Fruit fly (Drosophila melanogaster) whole organism, embryonic: ENCODE data around the gene rgn.

Experiments
- ATbp ChIP-seq: fragments of 200-800 bp; sonication (Bioruptor generic); optimal IDR thresholded peaks from 2 replicates; lab custom pipeline; 2017; ENCODE audit warnings: missing biosample characterization, mild to moderate bottlenecking, missing genetic modification characterization, missing genetic modification reagents
- Abd-B ChIP-seq: fragments of 200-800 bp; sonication (Bioruptor generic); optimal IDR thresholded peaks from 2 replicates; lab custom pipeline; 2018; ENCODE audit warnings: missing biosample characterization, mild to moderate bottlenecking, missing genetic modification characterization, moderate library complexity
- Atf-2 ChIP-seq: fragments of 200-800 bp; sonication (Bioruptor generic); optimal IDR thresholded peaks from 2 replicates; lab custom pipeline; 2016; ENCODE audit warnings: missing biosample characterization, missing genetic modification characterization
- B-H1 ChIP-seq: fragments of 200-800 bp; sonication (Bioruptor generic); IDR thresholded peaks from 3 replicates; pipeline ENCODE4 v1.3.6; 2022; ENCODE audit warnings: missing biosample characterization, missing genetic modification characterization
- CG10321 ChIP-seq: fragments of 200-800 bp; sonication (Bioruptor generic); IDR thresholded peaks from 2 replicates; pipeline ENCODE4 v1.3.6; 2022; ENCODE audit warnings: missing biosample characterization, missing genetic modification characterization
- CG13287 ChIP-seq: fragments of 200-800 bp; sonication (Bioruptor generic); IDR thresholded peaks from 2 replicates; pipeline ENCODE4 v1.3.6; 2022; ENCODE audit warnings: missing biosample characterization, missing genetic modification characterization; ENCODE audit not compliant: partially characterized antibody
- CG14710 ChIP-seq: fragments of 200-800 bp; sonication (Bioruptor generic); optimal IDR thresholded peaks from 3 replicates; lab custom pipeline; 2019; ENCODE audit warnings: missing biosample characterization, mild to moderate bottlenecking, missing genetic modification characterization, moderate library complexity
- CG16813 ChIP-seq: fragments of 200-800 bp; sonication (Bioruptor generic); IDR thresholded peaks from 3 replicates; pipeline ENCODE4 v1.3.6; 2022; ENCODE audit warnings: missing biosample characterization, missing genetic modification characterization; ENCODE audit not compliant: partially characterized antibody
- CG17912 ChIP-seq: fragments of 200-800 bp; sonication (Bioruptor generic); optimal IDR thresholded peaks from 2 replicates; lab custom pipeline; 2018; ENCODE audit warnings: missing biosample characterization, mild to moderate bottlenecking, missing genetic modification characterization
- CG1792 ChIP-seq: fragments of 200-800 bp; sonication (Bioruptor generic); optimal IDR thresholded peaks from 2 replicates; lab custom pipeline; 2016; ENCODE audit warnings: missing biosample characterization, missing genetic modification characterization
- CG2129 ChIP-seq: fragments of 200-800 bp; sonication (Bioruptor generic); IDR thresholded peaks from 2 replicates; pipeline ENCODE4 v1.3.6; 2022; ENCODE audit warnings: missing biosample characterization, missing genetic modification characterization; ENCODE audit not compliant: partially characterized antibody
- CG30403 ChIP-seq: fragments of 200-800 bp; sonication (Bioruptor generic); optimal IDR thresholded peaks from 3 replicates; lab custom pipeline; 2016; ENCODE audit warnings: missing biosample characterization, missing genetic modification characterization
- CG3726 ChIP-seq: fragments of 200-800 bp; sonication (Bioruptor generic); IDR thresholded peaks from 3 replicates; pipeline ENCODE4, ENCODE4 v1.3.6; 2022; ENCODE audit warnings: missing biosample characterization, missing genetic modification characterization
- CG6689 ChIP-seq: fragments of 200-800 bp; sonication (Bioruptor generic); IDR thresholded peaks from 2 replicates; pipeline ENCODE4 v1.3.6; 2022; ENCODE audit warnings: missing biosample characterization, missing genetic modification characterization
- CG8281 ChIP-seq: fragments of 200-800 bp; sonication (Bioruptor generic); optimal IDR thresholded peaks from 2 replicates; lab custom pipeline; 2018; ENCODE audit warnings: missing biosample characterization, mild to moderate bottlenecking, missing genetic modification characterization, moderate library complexity
- Chrac-16 ChIP-seq: fragments of 200-800 bp; sonication (Bioruptor generic); optimal IDR thresholded peaks from 3 replicates; lab custom pipeline; 2016; ENCODE audit warnings: missing biosample characterization, missing genetic modification characterization
- D19A ChIP-seq: fragments of 200-800 bp; optimal IDR thresholded peaks from 3 replicates; lab custom pipeline; 2019; ENCODE audit warnings: missing biosample characterization, mild to moderate bottlenecking, missing genetic modification characterization, moderate library complexity
- Dip3 ChIP-seq: fragments of 200-800 bp; sonication (Bioruptor generic); optimal IDR thresholded peaks from 3 replicates; lab custom pipeline; 2016; ENCODE audit warnings: missing biosample characterization, missing genetic modification characterization
- Fer2 ChIP-seq: fragments of 200-800 bp; sonication (Bioruptor generic); optimal IDR thresholded peaks from 2 replicates; lab custom pipeline; 2018; ENCODE audit warnings: missing biosample characterization, mild to moderate bottlenecking, missing genetic modification characterization, moderate library complexity
- HLH4C ChIP-seq: fragments of 200-800 bp; sonication (Bioruptor generic); IDR thresholded peaks from 3 replicates; pipeline ENCODE4 v1.3.6; 2022; ENCODE audit warnings: missing biosample characterization, missing genetic modification characterization; ENCODE audit not compliant: partially characterized antibody
- Hmx ChIP-seq: fragments of 200-800 bp; sonication (Bioruptor generic); optimal IDR thresholded peaks from 2 replicates; lab custom pipeline; 2016; ENCODE audit warnings: missing biosample characterization, missing genetic modification characterization
- Meics ChIP-seq: fragments of 200-800 bp; sonication (Bioruptor generic); optimal IDR thresholded peaks from 2 replicates; lab custom pipeline; 2017; ENCODE audit warnings: missing biosample characterization, mild to moderate bottlenecking, missing genetic modification characterization
- Oli ChIP-seq: fragments of 200-800 bp; sonication (Bioruptor generic); optimal IDR thresholded peaks from 2 replicates; lab custom pipeline; 2018; ENCODE audit warnings: missing biosample characterization, mild to moderate bottlenecking, missing genetic modification characterization, moderate library complexity
- Six4 ChIP-seq: fragments of 200-800 bp; sonication (Bioruptor generic); optimal IDR thresholded peaks from 2 replicates; lab custom pipeline; 2016; ENCODE audit warnings: missing biosample characterization, missing genetic modification characterization
- Vsx1 ChIP-seq: fragments of 200-800 bp; sonication (Bioruptor generic); optimal IDR thresholded peaks from 2 replicates; lab custom pipeline; 2017; ENCODE audit warnings: missing biosample characterization, mild to moderate bottlenecking, missing genetic modification characterization, missing genetic modification reagents
- YL-1 ChIP-seq: fragments of 200-800 bp; sonication (Bioruptor generic); optimal IDR thresholded peaks from 3 replicates; lab custom pipeline; 2017; ENCODE audit warnings: missing biosample characterization, mild to moderate bottlenecking, missing genetic modification characterization
- ci ChIP-seq: fragments of 200-800 bp; sonication (Bioruptor generic); IDR thresholded peaks from 3 replicates; pipeline ENCODE4 v1.3.6; 2022; ENCODE audit warnings: missing biosample characterization, missing genetic modification characterization
- dimm ChIP-seq: fragments of 200-800 bp; sonication (Bioruptor generic); IDR thresholded peaks from 2 replicates; pipeline ENCODE4 v1.3.6; 2022; ENCODE audit warnings: missing biosample characterization, missing genetic modification characterization
- gcm ChIP-seq: fragments of 200-800 bp; sonication (Bioruptor generic); optimal IDR thresholded peaks from 2 replicates; lab custom pipeline; 2019; ENCODE audit warnings: missing biosample characterization, mild to moderate bottlenecking, missing genetic modification characterization, moderate library complexity
- gem ChIP-seq: fragments of 200-800 bp; sonication (Bioruptor generic); optimal IDR thresholded peaks from 2 replicates; lab custom pipeline; 2019; ENCODE audit warnings: missing biosample characterization, mild to moderate bottlenecking, missing genetic modification characterization, moderate library complexity
- hbn ChIP-seq: fragments of 200-800 bp; sonication (Bioruptor generic); IDR thresholded peaks from 2 replicates; pipeline ENCODE4 v1.3.6; 2022; ENCODE audit warnings: missing biosample characterization, missing genetic modification characterization; ENCODE audit not compliant: partially characterized antibody
- lbe ChIP-seq: fragments of 200-800 bp; sonication (Bioruptor generic); optimal IDR thresholded peaks from 2 replicates; lab custom pipeline; 2016; ENCODE audit warnings: missing biosample characterization, mild to moderate bottlenecking, missing genetic modification characterization
- lilli ChIP-seq: fragments of 200-800 bp; sonication (Bioruptor generic); optimal IDR thresholded peaks from 3 replicates; lab custom pipeline; 2016; ENCODE audit warnings: missing biosample characterization, missing genetic modification characterization
- nmo ChIP-seq: fragments of 200-800 bp; sonication (Bioruptor generic); optimal IDR thresholded peaks from 2 replicates; lab custom pipeline; 2018; ENCODE audit warnings: missing biosample characterization, mild to moderate bottlenecking, missing genetic modification characterization, moderate library complexity
- odd ChIP-seq: fragments of 200-800 bp; sonication (Bioruptor generic); optimal IDR thresholded peaks from 2 replicates; lab custom pipeline; 2017; ENCODE audit warnings: missing biosample characterization, mild to moderate bottlenecking, missing genetic modification characterization
- pan ChIP-seq, 4 experiments: fragments of >200 bp in 3 of 4; fragments of 200-800 bp in 1 of 4; sonication (Bioruptor generic) in 1 of 4; optimal IDR thresholded peaks in 3 of 4; IDR thresholded peaks in 1 of 4; 2 replicates each; pipeline versions ENCODE4 v1.3.6 to Lab custom; 2017 to 2022; ENCODE audit warnings: missing biosample characterization in 2 of 4, missing genetic modification characterization in 2 of 4, mixed read lengths in 1 of 4
- pb ChIP-seq: fragments of 200-800 bp; sonication (Bioruptor generic); optimal IDR thresholded peaks from 3 replicates; lab custom pipeline; 2016; ENCODE audit warnings: missing biosample characterization, missing genetic modification characterization
- ro ChIP-seq: fragments of 200-800 bp; sonication (Bioruptor generic); IDR thresholded peaks from 2 replicates; pipeline ENCODE4 v1.3.6; 2022; ENCODE audit warnings: missing biosample characterization, missing genetic modification characterization
- sim ChIP-seq: fragments of 200-800 bp; sonication (Bioruptor generic); IDR thresholded peaks from 2 replicates; pipeline ENCODE4 v1.3.6; 2022; ENCODE audit warnings: missing biosample characterization, missing genetic modification characterization
- tin ChIP-seq: fragments of 200-800 bp; sonication (Bioruptor generic); optimal IDR thresholded peaks from 3 replicates; lab custom pipeline; 2016; ENCODE audit warnings: missing biosample characterization, missing genetic modification characterization
- vvl ChIP-seq: fragments of 200-800 bp; sonication (Bioruptor generic); IDR thresholded peaks from 2 replicates; pipeline ENCODE4 v1.3.6; 2022; ENCODE audit warnings: missing biosample characterization, missing genetic modification characterization
- wek ChIP-seq: fragments of 200-800 bp; sonication (Bioruptor generic); optimal IDR thresholded peaks from 3 replicates; lab custom pipeline; 2018; ENCODE audit warnings: missing biosample characterization, mild to moderate bottlenecking, missing genetic modification characterization, moderate library complexity
- zen2 ChIP-seq: fragments of 200-800 bp; sonication (Bioruptor generic); IDR thresholded peaks from 3 replicates; pipeline ENCODE4 v1.3.6; 2022; ENCODE audit warnings: missing biosample characterization, missing genetic modification characterization; ENCODE audit not compliant: partially characterized antibody

rgn gene

dm6 chr3L:21441216-21441813 is 59.0 kb downstream of the rgn start, which contains the start of gene CG5664 (continued):
- TF ChIP-seq CG2129 (GFP tag; lab: Robert Waterston, UW): peak; percentile 67
- no peak for TF ChIP-seq ATbp (GFP tag; lab: Kevin White, UChicago)
- no peak for TF ChIP-seq Dip3
- peak; percentile 81 for TF ChIP-seq CG16813 (GFP tag; lab: Robert Waterston, UW)
- no peak for TF ChIP-seq odd (GFP tag; lab: Kevin White, UChicago)
- TF ChIP-seq zen2: peak; percentile 79
- TF ChIP-seq YL-1 (GFP tag; lab: Kevin White, UChicago): peak; percentile 5
- no peak for TF ChIP-seq Meics (GFP tag; lab: Kevin White, UChicago)
- no peak for TF ChIP-seq Fer2 (tag; lab: Kevin White, UChicago)
- no peak for TF ChIP-seq Atf-2 (GFP tag; lab: Kevin White, UChicago)
- TF ChIP-seq CG1792 (GFP tag; lab: Kevin White, UChicago): no peak
- no peak for TF ChIP-seq lbe (GFP tag; lab: Kevin White, UChicago)
- TF ChIP-seq pan (optimal IDR thresholded peaks at IDR 0.05; lab: Kevin White, UChicago): no peak
- no peak for TF ChIP-seq pan (GFP tag; optimal IDR thresholded peaks at IDR 0.05 in 1 of 2, IDR thresholded peaks at IDR 0.05 in 1 of 2)
- TF ChIP-seq Six4 (GFP tag; lab: Kevin White, UChicago): no peak
- peak; percentile 76 for TF ChIP-seq wek (GFP tag; lab: Kevin White, UChicago)
- TF ChIP-seq Chrac-16: no peak
- TF ChIP-seq gem: no peak
- TF ChIP-seq Oli (tag; lab: Kevin White, UChicago): no peak
- TF ChIP-seq Vsx1 (GFP tag; lab: Kevin White, UChicago): no peak
- no peak for TF ChIP-seq Hmx (GFP tag; lab: Kevin White, UChicago)
- no peak for TF ChIP-seq tin (GFP tag; lab: Kevin White, UChicago)
- TF ChIP-seq CG8281: no peak
- TF ChIP-seq CG13287 (GFP tag; lab: Robert Waterston, UW): peak; percentile 88
- no peak for TF ChIP-seq CG10321 (GFP tag; lab: Robert Waterston, UW)
- no peak for TF ChIP-seq Abd-B (GFP tag; lab: Kevin White, UChicago)
- peak; percentile 63 for TF ChIP-seq vvl (GFP tag; lab: Robert Waterston, UW)
- no peak for TF ChIP-seq ci (GFP tag; lab: Robert Waterston, UW)
- TF ChIP-seq CG3726 (GFP tag; lab: Robert Waterston, UW): no peak
- TF ChIP-seq CG14710 (tag; lab: Kevin White, UChicago): peak; percentile 34
- peak; percentile 79 for TF ChIP-seq hbn (GFP tag; lab: Robert Waterston, UW)
- no peak for TF ChIP-seq dimm (GFP tag; lab: Robert Waterston, UW)
- peak; percentile 78 for TF ChIP-seq HLH4C (GFP tag; lab: Robert Waterston, UW)
- TF ChIP-seq B-H1 (GFP tag; lab: Robert Waterston, UW): no peak
- no peak for TF ChIP-seq lilli
- TF ChIP-seq ro: no peak
- peak; percentile 7 for TF ChIP-seq nmo (GFP tag; lab: Kevin White, UChicago)
- TF ChIP-seq CG17912: no peak
- TF ChIP-seq gcm: no peak
- no peak for TF ChIP-seq CG6689 (GFP tag; lab: Robert Waterston, UW)
- TF ChIP-seq sim: no peak
- TF ChIP-seq D19A (tag; lab: Kevin White, UChicago): no peak
- TF ChIP-seq pb: no peak
- no peak for TF ChIP-seq CG30403 (GFP tag; lab: Kevin White, UChicago)
